Fruit fly (Drosophila melanogaster) whole organism, embryonic: ENCODE measurements around the gene CG18766.

Experiments used
- Bdp1 ChIP-seq: fragments of 200-800 bp; sonication (Bioruptor generic); optimal IDR thresholded peaks from 3 replicates; lab custom pipeline; 2016; ENCODE audit warnings: missing biosample characterization, missing genetic modification characterization
- Bgb ChIP-seq: fragments of 200-800 bp; sonication (Bioruptor generic); IDR thresholded peaks from 2 replicates; pipeline ENCODE4 v1.3.6; 2022; ENCODE audit warnings: missing biosample characterization, missing genetic modification characterization; ENCODE audit not compliant: partially characterized antibody
- Blimp-1 ChIP-seq: fragments of 200-800 bp; sonication (Bioruptor generic); optimal IDR thresholded peaks from 3 replicates; lab custom pipeline; 2018; ENCODE audit warnings: missing biosample characterization, missing genetic modification characterization, mild to moderate bottlenecking, moderate library complexity, missing genetic modification reagents
- BtbVII ChIP-seq: fragments of 200-800 bp; sonication (Bioruptor generic); optimal IDR thresholded peaks from 3 replicates; lab custom pipeline; 2017; ENCODE audit warnings: missing biosample characterization, mild to moderate bottlenecking, missing genetic modification characterization
- C15 ChIP-seq: fragments of 200-800 bp; sonication (Bioruptor generic); IDR thresholded peaks from 3 replicates; pipeline ENCODE4 v1.3.6; 2022; ENCODE audit warnings: missing biosample characterization, missing genetic modification characterization
- CG10147 ChIP-seq: fragments of 200-800 bp; sonication (Bioruptor generic); optimal IDR thresholded peaks from 2 replicates; lab custom pipeline; 2019; ENCODE audit warnings: missing biosample characterization, mild to moderate bottlenecking, missing genetic modification characterization, moderate library complexity
- CG10565 ChIP-seq: fragments of 200-800 bp; sonication (Bioruptor generic); optimal IDR thresholded peaks from 3 replicates; lab custom pipeline; 2016; ENCODE audit warnings: missing biosample characterization, mild to moderate bottlenecking, missing genetic modification characterization
- CG11695 ChIP-seq: fragments of 200-800 bp; sonication (Bioruptor generic); IDR thresholded peaks from 3 replicates; pipeline ENCODE4 v1.3.6; 2022; ENCODE audit warnings: missing biosample characterization, missing genetic modification characterization
- CG11723 ChIP-seq: fragments of 200-800 bp; sonication (Bioruptor generic); optimal IDR thresholded peaks from 2 replicates; lab custom pipeline; 2017; ENCODE audit warnings: missing biosample characterization, mild to moderate bottlenecking, missing genetic modification characterization
- CG12391 ChIP-seq: fragments of 200-800 bp; sonication (Bioruptor generic); optimal IDR thresholded peaks from 3 replicates; lab custom pipeline; 2018; ENCODE audit warnings: missing biosample characterization, mild to moderate bottlenecking, missing genetic modification characterization, moderate library complexity
- CG13123 ChIP-seq: fragments of 200-800 bp; sonication (Bioruptor generic); optimal IDR thresholded peaks from 2 replicates; lab custom pipeline; 2016; ENCODE audit warnings: missing biosample characterization, missing genetic modification characterization
- CG16813 ChIP-seq: fragments of 200-800 bp; sonication (Bioruptor generic); IDR thresholded peaks from 3 replicates; pipeline ENCODE4 v1.3.6; 2022; ENCODE audit warnings: missing biosample characterization, missing genetic modification characterization; ENCODE audit not compliant: partially characterized antibody
- CG18262 ChIP-seq: fragments of 200-800 bp; optimal IDR thresholded peaks from 3 replicates; lab custom pipeline; 2019; ENCODE audit warnings: missing biosample characterization, mild to moderate bottlenecking, missing genetic modification characterization, moderate library complexity
- CG2199 ChIP-seq: fragments of 200-800 bp; sonication (Bioruptor generic); IDR thresholded peaks from 3 replicates; pipeline ENCODE4 v1.3.6; 2022; ENCODE audit warnings: missing biosample characterization, missing genetic modification characterization
- CG32767 ChIP-seq: fragments of 200-800 bp; sonication (Bioruptor generic); IDR thresholded peaks from 2 replicates; pipeline ENCODE4 v1.3.6; 2022; ENCODE audit warnings: missing biosample characterization, missing genetic modification characterization
- CG3838 ChIP-seq: fragments of 200-800 bp; sonication (Bioruptor generic); optimal IDR thresholded peaks from 3 replicates; lab custom pipeline; 2016; ENCODE audit warnings: missing biosample characterization, missing genetic modification characterization
- CG3995 ChIP-seq: fragments of 200-800 bp; sonication (Bioruptor generic); optimal IDR thresholded peaks from 3 replicates; lab custom pipeline; 2016; ENCODE audit warnings: missing biosample characterization, missing genetic modification characterization
- CG6272 ChIP-seq: fragments of 200-800 bp; sonication (Bioruptor generic); IDR thresholded peaks from 2 replicates; pipeline ENCODE4 v1.3.6; 2022; ENCODE audit warnings: missing biosample characterization, missing genetic modification characterization
- CG6813 ChIP-seq: fragments of 200-800 bp; sonication (Bioruptor generic); optimal IDR thresholded peaks from 2 replicates; lab custom pipeline; 2017; ENCODE audit warnings: missing biosample characterization, missing genetic modification characterization, mild to moderate bottlenecking, moderate library complexity, missing genetic modification reagents
- CG7372 ChIP-seq: fragments of 200-800 bp; sonication (Bioruptor generic); IDR thresholded peaks from 2 replicates; pipeline ENCODE4 v1.3.6; 2022; ENCODE audit warnings: missing biosample characterization, missing genetic modification characterization
- CG7556 ChIP-seq: fragments of 200-800 bp; sonication (Bioruptor generic); optimal IDR thresholded peaks from 2 replicates; lab custom pipeline; 2017; ENCODE audit warnings: missing biosample characterization, mild to moderate bottlenecking, missing genetic modification characterization
- CG8944 ChIP-seq: fragments of 200-800 bp; sonication (Bioruptor generic); optimal IDR thresholded peaks from 3 replicates; lab custom pipeline; 2016; ENCODE audit warnings: missing biosample characterization, missing genetic modification characterization
- Dip3 ChIP-seq: fragments of 200-800 bp; sonication (Bioruptor generic); optimal IDR thresholded peaks from 3 replicates; lab custom pipeline; 2016; ENCODE audit warnings: missing biosample characterization, missing genetic modification characterization
- Drgx ChIP-seq: fragments of 200-800 bp; sonication (Bioruptor generic); IDR thresholded peaks from 2 replicates; pipeline ENCODE4 v1.3.6; 2022; ENCODE audit warnings: missing biosample characterization, missing genetic modification characterization
- Hr78 ChIP-seq, 2 experiments: fragments of 200-800 bp in 1 of 2; fragments of >200 bp in 1 of 2; sonication (Bioruptor generic) in 1 of 2; optimal IDR thresholded peaks; 2 replicates each; lab custom pipeline; 2017 to 2019; ENCODE audit warnings: missing biosample characterization in 2 of 2, missing genetic modification characterization in 2 of 2, mild to moderate bottlenecking in 1 of 2, moderate library complexity in 1 of 2
- Max ChIP-seq: fragments of 200-800 bp; sonication (Bioruptor generic); optimal IDR thresholded peaks from 2 replicates; lab custom pipeline; 2016; ENCODE audit warnings: missing biosample characterization, mild to moderate bottlenecking, missing genetic modification characterization
- Oli ChIP-seq: fragments of 200-800 bp; sonication (Bioruptor generic); optimal IDR thresholded peaks from 2 replicates; lab custom pipeline; 2018; ENCODE audit warnings: missing biosample characterization, mild to moderate bottlenecking, missing genetic modification characterization, moderate library complexity
- ac ChIP-seq: fragments of 200-800 bp; sonication (Bioruptor generic); optimal IDR thresholded peaks from 3 replicates; lab custom pipeline; 2017; ENCODE audit warnings: missing biosample characterization, mild to moderate bottlenecking, missing genetic modification characterization
- bcd ChIP-seq: fragments of 200-800 bp; sonication (Bioruptor generic); optimal IDR thresholded peaks from 2 replicates; lab custom pipeline; 2017; ENCODE audit warnings: missing biosample characterization, mild to moderate bottlenecking, missing genetic modification characterization
- cad ChIP-seq: fragments of >200 bp; optimal IDR thresholded peaks from 2 replicates; lab custom pipeline; 2017; ENCODE audit warnings: missing biosample characterization, missing genetic modification characterization
- cg ChIP-seq: fragments of 200-800 bp; sonication (Bioruptor generic); optimal IDR thresholded peaks from 3 replicates; lab custom pipeline; 2019; ENCODE audit warnings: missing biosample characterization, mild to moderate bottlenecking, missing genetic modification characterization, moderate library complexity
- chm ChIP-seq: fragments of 200-800 bp; sonication (Bioruptor generic); IDR thresholded peaks from 2 replicates; pipeline ENCODE4 v1.3.6; 2022; ENCODE audit warnings: missing biosample characterization, missing genetic modification characterization
- dm ChIP-seq: fragments of 200-800 bp; sonication (Bioruptor generic); optimal IDR thresholded peaks from 3 replicates; lab custom pipeline; 2016; ENCODE audit warnings: missing biosample characterization, missing genetic modification characterization
- dysf ChIP-seq: fragments of 200-800 bp; sonication (Bioruptor generic); IDR thresholded peaks from 3 replicates; pipeline ENCODE4 v1.3.6; 2022; ENCODE audit warnings: missing biosample characterization, missing genetic modification characterization
- ems ChIP-seq: fragments of 200-800 bp; sonication (Bioruptor generic); optimal IDR thresholded peaks from 3 replicates; lab custom pipeline; 2016; ENCODE audit warnings: missing biosample characterization, missing genetic modification characterization
- en ChIP-seq: fragments of 200-800 bp; sonication (Bioruptor generic); optimal IDR thresholded peaks from 2 replicates; lab custom pipeline; 2016; ENCODE audit warnings: missing biosample characterization, missing genetic modification characterization
- eyg ChIP-seq: fragments of 200-800 bp; sonication (Bioruptor generic); optimal IDR thresholded peaks from 3 replicates; lab custom pipeline; 2016; ENCODE audit warnings: missing biosample characterization, missing genetic modification characterization
- gem ChIP-seq: fragments of 200-800 bp; sonication (Bioruptor generic); optimal IDR thresholded peaks from 2 replicates; lab custom pipeline; 2019; ENCODE audit warnings: missing biosample characterization, mild to moderate bottlenecking, missing genetic modification characterization, moderate library complexity
- gfzf ChIP-seq: fragments of 200-800 bp; sonication (Bioruptor generic); optimal IDR thresholded peaks from 2 replicates; lab custom pipeline; 2016; ENCODE audit warnings: missing biosample characterization, mild to moderate bottlenecking, missing genetic modification characterization, moderate library complexity
- ind ChIP-seq: fragments of 200-800 bp; sonication (Bioruptor generic); optimal IDR thresholded peaks from 3 replicates; lab custom pipeline; 2016; ENCODE audit warnings: missing biosample characterization, missing genetic modification characterization
- ken ChIP-seq: fragments of 200-800 bp; sonication (Bioruptor generic); IDR thresholded peaks from 3 replicates; pipeline ENCODE4 v1.3.6; 2022; ENCODE audit warnings: missing biosample characterization, missing genetic modification characterization
- nerfin-1 ChIP-seq: fragments of 200-800 bp; sonication (Bioruptor generic); optimal IDR thresholded peaks from 3 replicates; lab custom pipeline; 2019; ENCODE audit warnings: missing biosample characterization, mild to moderate bottlenecking, missing genetic modification characterization, moderate library complexity
- pnt ChIP-seq: fragments of 200-800 bp; sonication (Bioruptor generic); optimal IDR thresholded peaks from 3 replicates; lab custom pipeline; 2016; ENCODE audit warnings: missing biosample characterization, missing genetic modification characterization
- sima ChIP-seq: fragments of 200-800 bp; sonication (Bioruptor generic); optimal IDR thresholded peaks from 2 replicates; lab custom pipeline; 2016; ENCODE audit warnings: missing biosample characterization, missing genetic modification characterization
- stwl ChIP-seq: fragments of 200-800 bp; sonication (Bioruptor generic); optimal IDR thresholded peaks from 3 replicates; lab custom pipeline; 2018; ENCODE audit warnings: missing biosample characterization, mild to moderate bottlenecking, missing genetic modification characterization, moderate library complexity
- toy ChIP-seq: fragments of 200-800 bp; sonication (Bioruptor generic); IDR thresholded peaks from 2 replicates; pipeline ENCODE4 v1.3.6; 2022; ENCODE audit warnings: missing biosample characterization, missing genetic modification characterization
- trh ChIP-seq: fragments of 200-800 bp; sonication (Bioruptor generic); optimal IDR thresholded peaks from 2 replicates; lab custom pipeline; 2016; ENCODE audit warnings: missing biosample characterization, missing genetic modification characterization
- wek ChIP-seq: fragments of 200-800 bp; sonication (Bioruptor generic); optimal IDR thresholded peaks from 3 replicates; lab custom pipeline; 2018; ENCODE audit warnings: missing biosample characterization, mild to moderate bottlenecking, missing genetic modification characterization, moderate library complexity
- zen ChIP-seq: fragments of 200-800 bp; sonication (Bioruptor generic); optimal IDR thresholded peaks from 3 replicates; lab custom pipeline; 2018; ENCODE audit warnings: missing biosample characterization, mild to moderate bottlenecking, missing genetic modification characterization, moderate library complexity

Gene CG18766

DNA sequence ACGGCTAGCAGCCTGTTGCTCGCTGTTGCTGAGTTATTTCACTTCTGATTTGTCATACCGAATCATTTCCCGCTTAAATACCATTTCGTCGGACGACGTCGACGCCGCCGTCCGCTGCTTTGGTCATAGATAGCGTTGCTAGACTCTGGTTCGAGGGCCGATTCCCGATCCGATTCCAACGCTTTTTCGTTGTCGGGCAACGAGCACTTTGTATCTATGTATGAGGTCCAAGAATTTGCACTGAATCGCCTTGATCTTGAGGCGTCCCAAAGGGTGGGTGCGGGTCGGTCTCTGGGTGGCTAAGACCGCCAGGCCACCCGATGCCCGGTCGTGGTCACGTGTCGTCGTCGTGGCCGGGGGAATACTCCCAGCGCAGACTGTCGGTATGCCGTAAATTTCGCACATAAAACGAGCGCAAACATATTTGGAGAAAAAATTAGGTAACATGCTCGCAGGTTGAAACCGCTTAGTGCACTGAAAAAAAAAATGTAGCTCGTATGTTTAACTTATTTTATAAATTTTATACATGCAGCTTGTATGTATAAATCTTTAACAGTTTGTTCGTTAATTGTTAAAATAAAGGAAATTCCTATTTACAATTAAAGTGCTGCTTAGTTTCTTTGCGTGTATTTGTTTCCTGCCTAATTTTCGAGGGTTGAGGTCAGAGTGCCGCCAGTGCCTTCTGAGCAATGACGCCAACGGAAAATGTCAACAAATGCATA lies 47.3 kb upstream of the CG18766 start, which contains the start of gene CG3348 (continued):
- peak; percentile 59 for TF ChIP-seq CG3995 (GFP tag; lab: Kevin White, UChicago)
- peak; percentile 87 for TF ChIP-seq gem (tag; lab: Kevin White, UChicago)
- TF ChIP-seq CG18262: peak; percentile 40
- peak; percentile 73 for TF ChIP-seq CG12391 (tag; lab: Kevin White, UChicago)
- peak; percentile 48 for TF ChIP-seq Oli
- peak; percentile 82 for TF ChIP-seq bcd (GFP tag; lab: Kevin White, UChicago)
- peak; percentile 40 for TF ChIP-seq Max
- no peak for TF ChIP-seq wek (GFP tag; lab: Kevin White, UChicago)
- peak; percentile 74; the same call in 2 of the 3 replicates for TF ChIP-seq CG11695 (GFP tag; lab: Robert Waterston, UW)
- peak; percentile 67 for TF ChIP-seq BtbVII (GFP tag; lab: Kevin White, UChicago)
- peak; percentile 74 for TF ChIP-seq zen (tag; lab: Kevin White, UChicago)
- TF ChIP-seq CG13123 (GFP tag; lab: Kevin White, UChicago): no peak
- peak; percentile 76 for TF ChIP-seq ind (GFP tag; lab: Kevin White, UChicago)
- TF ChIP-seq CG8944: peak; percentile 25
- TF ChIP-seq Blimp-1: peak; percentile 66
- no peak for TF ChIP-seq cad (GFP tag; lab: Kevin White, UChicago)
- TF ChIP-seq cg (GFP tag; lab: Kevin White, UChicago): no peak
- no peak for TF ChIP-seq sima (GFP tag; lab: Kevin White, UChicago)
- no peak for TF ChIP-seq CG6813 (GFP tag; lab: Kevin White, UChicago)
- peak; percentile 72 for TF ChIP-seq ems (GFP tag; lab: Kevin White, UChicago)
- TF ChIP-seq CG16813 (GFP tag; lab: Robert Waterston, UW): no peak
- peak; percentile 37 for TF ChIP-seq Drgx (GFP tag; lab: Robert Waterston, UW)
- peak; percentile 23 for TF ChIP-seq dm (GFP tag; lab: Kevin White, UChicago)
- no peak for TF ChIP-seq ken (GFP tag; lab: Robert Waterston, UW)
- no peak for TF ChIP-seq C15 (GFP tag; lab: Robert Waterston, UW)
- peak; percentile 72 for TF ChIP-seq CG7556 (GFP tag; lab: Kevin White, UChicago)
- peak; percentile 35 for TF ChIP-seq CG11723
- peak in 1 of 2 experiments; percentile 12 for TF ChIP-seq Hr78 (GFP tag; optimal IDR thresholded peaks at IDR 0.05; lab: Kevin White, UChicago)
- no peak for TF ChIP-seq stwl (tag; lab: Kevin White, UChicago)
- TF ChIP-seq dysf: peak; percentile 83
- TF ChIP-seq CG7372 (GFP tag; lab: Robert Waterston, UW): peak; percentile 58
- TF ChIP-seq Bgb: no peak
- peak; percentile 57 for TF ChIP-seq nerfin-1
- no peak for TF ChIP-seq ac (GFP tag; lab: Kevin White, UChicago)
- TF ChIP-seq CG2199 (GFP tag; lab: Robert Waterston, UW): no peak
- peak; percentile 27; the same call in 1 of the 2 replicates for TF ChIP-seq CG6272 (GFP tag; lab: Robert Waterston, UW)
- peak; percentile 60 for TF ChIP-seq eyg
- 0 out of 2 replicates have a peak, but pooled peaks have one; percentile 39 for TF ChIP-seq CG32767 (GFP tag; lab: Robert Waterston, UW)
- TF ChIP-seq chm: peak; percentile 60; the same call in 1 of the 2 replicates
- TF ChIP-seq Dip3 (GFP tag; lab: Kevin White, UChicago): peak; percentile 82
- peak; percentile 62 for TF ChIP-seq toy
- TF ChIP-seq Bdp1: peak; percentile 40
- TF ChIP-seq CG10565 (GFP tag; lab: Kevin White, UChicago): no peak
- TF ChIP-seq trh (GFP tag; lab: Kevin White, UChicago): no peak
- peak; percentile 90 for TF ChIP-seq CG10147 (GFP tag; lab: Kevin White, UChicago)
- no peak for TF ChIP-seq gfzf (GFP tag; lab: Kevin White, UChicago)
- no peak for TF ChIP-seq en (GFP tag; lab: Kevin White, UChicago)
- TF ChIP-seq pnt: no peak
- TF ChIP-seq CG3838 (GFP tag; lab: Kevin White, UChicago): no peak
